Worm (Caenorhabditis elegans) whole organism, L4/young adult: ENCODE results near the gene srg-48.

Experiments used
- W03F9.2 ChIP-seq: fragments of 150-350 bp; optimal IDR thresholded peaks from 2 replicates; lab custom pipeline; 2014; ENCODE audit warnings: missing biosample characterization, missing genetic modification characterization
- dao-5 ChIP-seq: sonication (generic microtip); optimal IDR thresholded peaks from 2 replicates; lab custom pipeline; 2016; ENCODE audit warnings: missing genotype, missing genetic modification characterization, moderate library complexity, missing compliant biosample characterization

DNA sequence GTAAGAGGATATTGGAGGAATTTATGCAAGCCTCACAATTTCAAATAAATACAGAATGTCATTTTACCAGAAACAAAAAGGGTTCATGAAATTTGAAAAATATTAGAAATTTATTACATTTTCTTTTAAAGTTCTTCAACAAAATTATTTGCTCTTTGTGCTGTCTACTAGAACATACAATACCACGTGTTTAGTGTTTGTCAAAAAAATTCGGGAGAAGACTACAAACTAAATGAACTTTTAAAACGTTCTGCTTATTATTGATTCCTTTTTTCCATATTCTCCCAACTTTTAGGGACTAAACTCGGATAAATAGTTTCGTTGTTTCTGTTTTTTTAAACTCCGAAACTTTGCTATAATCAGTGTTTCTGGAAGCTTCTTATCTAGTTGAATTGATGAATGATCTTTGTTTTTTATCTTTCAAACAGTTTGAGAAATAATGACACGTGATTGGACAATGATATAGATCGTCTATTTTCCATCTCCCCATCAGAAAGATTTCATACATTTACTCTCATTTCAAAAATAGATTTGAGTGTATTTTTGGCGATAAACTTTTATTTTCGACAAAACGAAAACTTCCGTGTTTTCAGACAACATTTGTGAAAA is 23.5 kb upstream of the srg-48 start:
- TF ChIP-seq W03F9.2, result no peak
- no peak for TF ChIP-seq dao-5 (tag; lab: Kevin White, UChicago)
